Worm (Caenorhabditis elegans): ENCODE results near the gene ZC395.4.

DNA sequence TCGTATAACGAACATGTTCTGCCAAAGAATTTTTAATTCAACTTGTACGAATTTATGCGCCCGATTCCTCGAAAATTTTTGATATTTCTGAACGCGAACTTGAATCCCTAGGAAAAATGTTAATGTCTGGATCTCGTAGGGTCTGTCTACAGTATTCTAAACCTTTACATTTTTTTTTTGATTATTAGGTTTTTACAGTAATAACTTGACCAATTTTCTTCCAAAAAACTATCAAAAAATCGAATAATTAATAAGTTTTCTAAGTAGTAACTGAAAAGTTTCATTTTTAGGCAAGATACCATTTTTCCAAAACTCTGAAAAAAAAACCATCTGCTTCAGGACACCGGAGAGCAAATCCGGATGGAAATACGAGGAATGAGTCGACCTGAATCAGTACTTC is 24.4 kb downstream of the ZC395.4 start:
- TF ChIP-seq snpc-4 (tag; optimal IDR thresholded peaks at IDR 0.05), result no peak
- no peak for TF ChIP-seq sptf-1 (tag; optimal IDR thresholded peaks at IDR 0.05)
- no peak for TF ChIP-seq lsy-2 (tag; optimal IDR thresholded peaks at IDR 0.05)
- no peak for TF ChIP-seq hlh-1 (tag; optimal IDR thresholded peaks at IDR 0.05)
- no peak for TF ChIP-seq unc-39 (tag; optimal IDR thresholded peaks at IDR 0.05)
- TF ChIP-seq M03D4.4 (tag; optimal IDR thresholded peaks at IDR 0.05), result no peak
- no peak for TF ChIP-seq nhr-12 (tag; optimal IDR thresholded peaks at IDR 0.05)
- no peak for TF ChIP-seq elt-1 (tag; optimal IDR thresholded peaks at IDR 0.05; ENCODE audit: borderline replicate concordance, insufficient read depth)
- TF ChIP-seq lin-13 (tag; optimal IDR thresholded peaks at IDR 0.05), result no peak
- TF ChIP-seq unc-120 (tag; optimal IDR thresholded peaks at IDR 0.05; ENCODE audit: poor library complexity, severe bottlenecking), result no peak
- TF ChIP-seq ces-1 (GFP tag; optimal IDR thresholded peaks at IDR 0.05), result no peak
- TF ChIP-seq ham-2 (GFP tag; optimal IDR thresholded peaks at IDR 0.05), result no peak
- TF ChIP-seq pha-4 (tag; optimal IDR thresholded peaks at IDR 0.05), result no peak
- TF ChIP-seq blmp-1 (tag; optimal IDR thresholded peaks at IDR 0.05), result no peak

Data from whole organism, mixed stage, embryonic.